Worm (Caenorhabditis elegans) whole organism, young adult: ENCODE results near the gene ugt-61.

Experiments used
- B0035.1 ChIP-seq: sonication (generic microtip); optimal IDR thresholded peaks from 2 replicates; lab custom pipeline; 2016; ENCODE audit warnings: missing genetic modification characterization, mild to moderate bottlenecking, missing compliant biosample characterization, missing genotype, missing genetic modification reagents
- B0261.1 ChIP-seq: sonication (generic microtip); optimal IDR thresholded peaks from 2 replicates; lab custom pipeline; 2016; ENCODE audit warnings: mild to moderate bottlenecking, missing genetic modification characterization, moderate library complexity, missing compliant biosample characterization
- D2030.7 ChIP-seq: fragments of 200-800 bp; sonication (Bioruptor generic); IDR thresholded peaks from 2 replicates; pipeline ENCODE4 v1.3.6; 2022; ENCODE audit warnings: missing genetic modification reagents, missing genetic modification characterization, missing compliant biosample characterization
- F10E7.11 ChIP-seq: sonication (generic microtip); optimal IDR thresholded peaks from 2 replicates; lab custom pipeline; 2017; ENCODE audit warnings: mild to moderate bottlenecking, missing genetic modification characterization, moderate library complexity, missing compliant biosample characterization
- K11D2.4 ChIP-seq: fragments of 200-800 bp; sonication (Bioruptor generic); IDR thresholded peaks from 2 replicates; pipeline ENCODE4 v1.3.6; 2022; ENCODE audit warnings: missing genetic modification reagents, missing genetic modification characterization, missing compliant biosample characterization
- T07F8.4 ChIP-seq: sonication (generic microtip); optimal IDR thresholded peaks from 2 replicates; lab custom pipeline; 2016; ENCODE audit warnings: mild to moderate bottlenecking, missing genetic modification characterization, moderate library complexity, missing compliant biosample characterization
- T26A5.8 ChIP-seq: sonication (generic microtip); optimal IDR thresholded peaks from 2 replicates; lab custom pipeline; 2016; ENCODE audit warnings: missing genetic modification characterization, missing compliant biosample characterization
- Y53G8AR.9 ChIP-seq: fragments of 200-800 bp; sonication (Bioruptor generic); conservative IDR thresholded peaks from 2 replicates; pipeline ENCODE4 v1.3.6; 2022; ENCODE audit warnings: missing genetic modification reagents, missing genetic modification characterization, missing compliant biosample characterization
- Y95B8A.8 ChIP-seq: fragments of 200-800 bp; sonication (Bioruptor generic); IDR thresholded peaks from 2 replicates; pipeline ENCODE4 v1.3.6; 2022; ENCODE audit warnings: missing genetic modification reagents, missing genetic modification characterization, missing compliant biosample characterization
- aptf-3 ChIP-seq: fragments of 200-800 bp; sonication (Bioruptor generic); IDR thresholded peaks from 2 replicates; pipeline ENCODE4 v1.3.6; 2022; ENCODE audit warnings: missing genetic modification characterization, missing compliant biosample characterization
- bed-2 ChIP-seq: fragments of 200-800 bp; sonication (Bioruptor generic); IDR thresholded peaks from 2 replicates; pipeline ENCODE4 v1.3.6; 2022; ENCODE audit warnings: missing genetic modification reagents, missing genetic modification characterization, missing compliant biosample characterization
- ccch-3 ChIP-seq: fragments of 200-800 bp; sonication (Bioruptor generic); optimal IDR thresholded peaks from 2 replicates; lab custom pipeline; 2018; ENCODE audit warnings: mild to moderate bottlenecking, missing genetic modification characterization, missing compliant biosample characterization
- cebp-1 ChIP-seq, 2 experiments: fragments of 200-800 bp in 1 of 2; sonication (Bioruptor generic) in 1 of 2; sonication (generic microtip) in 1 of 2; IDR thresholded peaks in 1 of 2; optimal IDR thresholded peaks in 1 of 2; 2 replicates each; pipeline versions ENCODE4 v1.3.6 to Lab custom; 2017 to 2022; ENCODE audit warnings: missing compliant biosample characterization in 2 of 2, missing genetic modification characterization in 2 of 2, mild to moderate bottlenecking in 1 of 2, missing genetic modification reagents in 1 of 2, moderate library complexity in 1 of 2
- ceh-40 ChIP-seq: fragments of 200-800 bp; sonication (Bioruptor generic); IDR thresholded peaks from 2 replicates; pipeline ENCODE4 v1.3.6; 2022; ENCODE audit warnings: missing genetic modification characterization, missing compliant biosample characterization
- ceh-58 ChIP-seq: fragments of 200-800 bp; sonication (Bioruptor generic); IDR thresholded peaks from 2 replicates; pipeline ENCODE4 v1.3.6; 2022; ENCODE audit warnings: missing genetic modification characterization, missing compliant biosample characterization
- ceh-91 ChIP-seq: fragments of 200-800 bp; sonication (Bioruptor generic); IDR thresholded peaks from 2 replicates; pipeline ENCODE4 v1.3.6; 2022; ENCODE audit warnings: missing genetic modification reagents, missing genetic modification characterization, missing compliant biosample characterization
- die-1 ChIP-seq: sonication (generic microtip); optimal IDR thresholded peaks from 2 replicates; lab custom pipeline; 2016; ENCODE audit warnings: missing genotype, mild to moderate bottlenecking, missing genetic modification characterization, missing compliant biosample characterization
- efl-1 ChIP-seq: fragments of 150-350 bp; optimal IDR thresholded peaks from 2 replicates; lab custom pipeline; 2014; ENCODE audit warnings: missing biosample characterization, missing genetic modification reagents, missing genetic modification characterization
- egl-18 ChIP-seq: fragments of 200-800 bp; sonication (Bioruptor generic); IDR thresholded peaks from 2 replicates; pipeline ENCODE4 v1.3.6; 2022; ENCODE audit warnings: missing genetic modification reagents, missing genetic modification characterization, missing compliant biosample characterization
- egl-44 ChIP-seq: fragments of 200-800 bp; sonication (Bioruptor generic); IDR thresholded peaks from 2 replicates; pipeline ENCODE4 v1.3.6; 2022; ENCODE audit warnings: missing genetic modification reagents, missing genetic modification characterization, missing compliant biosample characterization
- egrh-3 ChIP-seq: fragments of 200-800 bp; sonication (Bioruptor generic); IDR thresholded peaks from 2 replicates; pipeline ENCODE4 v1.3.6; 2022; ENCODE audit warnings: missing genetic modification reagents, missing genetic modification characterization, missing compliant biosample characterization
- hlh-12 ChIP-seq: sonication (generic microtip); optimal IDR thresholded peaks from 2 replicates; lab custom pipeline; 2016; ENCODE audit warnings: missing genetic modification characterization, missing compliant biosample characterization
- hmg-20 ChIP-seq: fragments of 200-800 bp; sonication (Bioruptor generic); IDR thresholded peaks from 2 replicates; pipeline ENCODE4 v1.3.6; 2022; ENCODE audit warnings: missing genetic modification reagents, missing genetic modification characterization, missing compliant biosample characterization
- hrde-1 ChIP-seq: sonication (generic microtip); optimal IDR thresholded peaks from 2 replicates; lab custom pipeline; 2016; ENCODE audit warnings: missing genetic modification characterization, mild to moderate bottlenecking, missing compliant biosample characterization, moderate library complexity, missing genotype, missing genetic modification reagents, borderline replicate concordance
- lag-1 ChIP-seq: fragments of 200-800 bp; sonication (Bioruptor generic); IDR thresholded peaks from 2 replicates; pipeline ENCODE4 v1.3.6; 2022; ENCODE audit warnings: missing genetic modification reagents, missing genetic modification characterization, missing compliant biosample characterization
- lir-1 ChIP-seq: fragments of 200-800 bp; sonication (Bioruptor generic); conservative IDR thresholded peaks from 2 replicates; pipeline ENCODE4 v1.3.6; 2022; ENCODE audit warnings: missing genetic modification reagents, missing genetic modification characterization, missing compliant biosample characterization
- lsl-1 ChIP-seq: fragments of 200-800 bp; sonication (Bioruptor generic); optimal IDR thresholded peaks from 2 replicates; lab custom pipeline; 2018; ENCODE audit warnings: mild to moderate bottlenecking, missing genetic modification characterization, moderate library complexity, missing compliant biosample characterization
- lsy-27 ChIP-seq: sonication (generic microtip); optimal IDR thresholded peaks from 2 replicates; lab custom pipeline; 2017; ENCODE audit warnings: missing genetic modification characterization, mild to moderate bottlenecking, missing compliant biosample characterization, antibody characterized with exemption, missing genotype, borderline replicate concordance; ENCODE audit not compliant: insufficient read depth
- mes-4 ChIP-seq: sonication (generic microtip); optimal IDR thresholded peaks from 2 replicates; lab custom pipeline; 2016; ENCODE audit warnings: missing genotype, missing genetic modification characterization, missing compliant biosample characterization
- nfyb-1 ChIP-seq: fragments of 200-800 bp; sonication (Bioruptor generic); IDR thresholded peaks from 2 replicates; pipeline ENCODE4 v1.3.6; 2022; ENCODE audit warnings: missing genetic modification reagents, missing genetic modification characterization, missing compliant biosample characterization
- nhr-90 ChIP-seq: sonication (generic microtip); optimal IDR thresholded peaks from 2 replicates; lab custom pipeline; 2016; ENCODE audit warnings: missing genotype, mild to moderate bottlenecking, missing genetic modification characterization, missing compliant biosample characterization
- pbrm-1 ChIP-seq: fragments of 200-800 bp; sonication (Bioruptor generic); IDR thresholded peaks from 2 replicates; pipeline ENCODE4 v1.3.6; 2022; ENCODE audit warnings: missing genetic modification reagents, missing genetic modification characterization, missing compliant biosample characterization
- pha-4 ChIP-seq: fragments of 150-350 bp; sonication (generic microtip); optimal IDR thresholded peaks from 2 replicates; lab custom pipeline; 2014; ENCODE audit warnings: missing biosample characterization, missing genetic modification reagents, missing genetic modification characterization
- rec-8 ChIP-seq, 2 experiments: sonication (generic microtip); optimal IDR thresholded peaks; 2 replicates each; lab custom pipeline; 2016; ENCODE audit warnings: mild to moderate bottlenecking in 2 of 2, missing genetic modification characterization in 2 of 2, missing genetic modification reagents in 2 of 2, missing genotype in 2 of 2, missing biosample characterization in 1 of 2, missing compliant biosample characterization in 1 of 2, moderate library complexity in 1 of 2
- repo-1 ChIP-seq: sonication (generic microtip); optimal IDR thresholded peaks from 2 replicates; lab custom pipeline; 2017; ENCODE audit warnings: mild to moderate bottlenecking, missing genetic modification characterization, missing compliant biosample characterization
- snpc-1.3 ChIP-seq: sonication (generic microtip); optimal IDR thresholded peaks from 2 replicates; lab custom pipeline; 2017; ENCODE audit warnings: missing genetic modification characterization, mild to moderate bottlenecking, missing compliant biosample characterization, antibody characterized with exemption, moderate library complexity, missing genotype, missing genetic modification reagents; ENCODE audit not compliant: insufficient read depth
- somi-1 ChIP-seq: fragments of 200-800 bp; sonication (Bioruptor generic); optimal IDR thresholded peaks from 2 replicates; lab custom pipeline; 2018; ENCODE audit warnings: mild to moderate bottlenecking, missing genetic modification characterization, missing compliant biosample characterization
- tbp1 ChIP-seq: fragments of 200-800 bp; sonication (Bioruptor generic); optimal IDR thresholded peaks from 2 replicates; lab custom pipeline; 2018; ENCODE audit warnings: mild to moderate bottlenecking, missing genetic modification characterization, missing compliant biosample characterization
- tlf-1 ChIP-seq: fragments of 200-800 bp; sonication (Bioruptor generic); optimal IDR thresholded peaks from 2 replicates; lab custom pipeline; 2018; ENCODE audit warnings: mild to moderate bottlenecking, missing genetic modification characterization, missing compliant biosample characterization
- zfh-2 ChIP-seq: fragments of 200-800 bp; sonication (Bioruptor generic); conservative IDR thresholded peaks from 2 replicates; pipeline ENCODE4 v1.3.6; 2022; ENCODE audit warnings: missing genetic modification reagents, missing genetic modification characterization, missing compliant biosample characterization
- zim-3 ChIP-seq: sonication (generic microtip); optimal IDR thresholded peaks from 2 replicates; lab custom pipeline; 2017; ENCODE audit warnings: mild to moderate bottlenecking, missing genetic modification characterization, moderate library complexity, missing compliant biosample characterization
- ztf-26 ChIP-seq: sonication (generic microtip); optimal IDR thresholded peaks from 2 replicates; lab custom pipeline; 2017; ENCODE audit warnings: missing genetic modification characterization, missing compliant biosample characterization
- ztf-28 ChIP-seq: fragments of 200-800 bp; sonication (Bioruptor generic); IDR thresholded peaks from 2 replicates; pipeline ENCODE4 v1.3.6; 2022; ENCODE audit warnings: missing genetic modification reagents, missing genetic modification characterization, missing compliant biosample characterization

The ugt-61 gene

DNA sequence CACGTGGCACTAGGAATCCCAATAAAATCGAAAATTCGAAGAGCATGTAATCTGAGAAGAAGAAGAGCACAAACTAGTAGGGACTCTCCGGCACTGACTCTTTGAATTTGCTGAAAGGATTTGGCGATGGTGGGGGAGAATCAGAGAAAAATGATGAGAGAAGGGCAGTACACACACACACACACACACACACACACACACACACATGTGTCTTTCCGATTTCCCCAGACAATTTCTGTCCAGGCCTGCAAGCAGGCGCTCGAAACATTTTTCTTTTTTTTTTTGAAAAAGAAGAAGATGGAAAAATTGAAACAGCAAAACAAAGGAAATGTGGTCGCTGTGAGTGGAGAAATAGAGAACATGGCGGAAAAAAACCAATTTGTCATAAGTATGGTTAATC, 12.1 kb upstream of the ugt-61 start, which contains the start of gene tig-2:
TSS of gene tig-2 (minus strand) at position 87 of the 400 bp plus-strand sequence.
- TF ChIP-seq B0035.1 (tag; lab: Kevin White, UChicago), result no peak
- peak; percentile 38 for TF ChIP-seq ztf-26 (tag; lab: Kevin White, UChicago)
- peak; percentile 52; the same call in 1 of the 2 replicates for TF ChIP-seq K11D2.4 (GFP tag; lab: Robert Waterston, UW)
- TF ChIP-seq nfyb-1 (GFP tag; lab: Robert Waterston, UW), result 0 out of 2 replicates have a peak, but pooled peaks have one; percentile 22
- peak; percentile 63 for TF ChIP-seq somi-1 (GFP tag; lab: Kevin White, UChicago)
- TF ChIP-seq cebp-1 (GFP tag; IDR thresholded peaks at IDR 0.05; lab: Robert Waterston, UW), result no peak
- TF ChIP-seq cebp-1 (tag; optimal IDR thresholded peaks at IDR 0.05; lab: Kevin White, UChicago), result peak; percentile 40
- no peak for TF ChIP-seq tlf-1 (GFP tag; lab: Kevin White, UChicago)

DNA sequence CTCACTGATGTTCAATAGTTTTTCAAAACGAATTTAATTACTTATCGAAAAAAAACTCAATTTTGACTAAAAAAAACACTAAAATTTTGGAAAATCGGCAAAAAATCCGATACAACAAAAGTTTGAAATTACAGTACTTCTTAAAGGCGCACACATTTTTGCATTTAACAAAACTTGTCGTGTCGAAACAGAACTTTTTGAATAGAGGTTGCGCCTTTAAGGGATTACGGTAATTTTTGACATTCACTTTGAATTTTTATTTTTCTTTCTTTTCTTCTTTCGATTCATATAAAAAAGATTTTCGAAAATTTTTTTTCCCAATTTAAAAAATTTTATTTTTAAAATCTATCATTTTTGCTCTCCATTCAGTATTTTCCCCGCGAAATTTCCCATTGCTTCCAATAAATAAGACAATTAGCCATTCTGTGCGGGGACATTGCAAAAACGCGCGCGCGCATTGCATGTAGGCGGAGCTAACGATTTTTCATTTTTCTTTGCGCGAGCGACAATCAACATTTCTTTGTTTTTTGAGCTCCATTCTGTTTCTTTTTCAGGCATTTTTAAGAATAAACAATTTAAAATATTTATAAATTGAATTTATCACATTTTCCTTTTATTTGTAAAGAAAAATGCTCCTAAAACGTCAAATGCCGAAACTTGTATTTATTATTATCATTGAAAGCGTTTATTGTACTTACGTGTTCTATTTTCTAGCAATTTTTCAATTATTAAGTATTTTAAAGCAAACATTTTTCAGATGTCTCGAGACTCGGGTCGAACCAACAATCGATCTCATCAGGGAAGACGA, 10.9 kb upstream of the ugt-61 start, which contains the start of gene F39G3.3:
TSS of gene F39G3.3 (plus strand) at position 758 of the 808 bp plus-strand sequence.
- TF ChIP-seq pha-4 (tag; lab: Kevin White, UChicago), result no peak
- TF ChIP-seq lsy-27 (tag; lab: Kevin White, UChicago), result no peak
- TF ChIP-seq T07F8.4 (tag; lab: Kevin White, UChicago), result no peak
- TF ChIP-seq B0261.1, result no peak
- TF ChIP-seq ztf-28 (GFP tag; lab: Robert Waterston, UW), result no peak
- no peak for TF ChIP-seq mes-4 (tag; lab: Kevin White, UChicago)
- no peak for TF ChIP-seq ccch-3 (GFP tag; lab: Kevin White, UChicago)
- TF ChIP-seq snpc-1.3 (tag; lab: Kevin White, UChicago), result peak; percentile 67
- no peak for TF ChIP-seq Y95B8A.8 (GFP tag; lab: Robert Waterston, UW)
- peak; percentile 79 for TF ChIP-seq hrde-1 (tag; lab: Kevin White, UChicago)
- peak; percentile 40; the same call in 1 of the 2 replicates for TF ChIP-seq lir-1
- TF ChIP-seq ceh-58, result no peak
- TF ChIP-seq egl-18, result no peak
- TF ChIP-seq bed-2, result no peak
- TF ChIP-seq lsl-1 (GFP tag; lab: Kevin White, UChicago), result peak; percentile 100
- TF ChIP-seq egl-44 (GFP tag; lab: Robert Waterston, UW), result no peak
- TF ChIP-seq zim-3 (tag; lab: Kevin White, UChicago), result no peak
- TF ChIP-seq hmg-20 (GFP tag; lab: Robert Waterston, UW), result no peak
- TF ChIP-seq nhr-90 (tag; lab: Kevin White, UChicago), result no peak
- TF ChIP-seq pbrm-1 (GFP tag; lab: Robert Waterston, UW), result peak; percentile 56; the same call in 1 of the 2 replicates
- no peak for TF ChIP-seq hlh-12 (tag; lab: Kevin White, UChicago)
- TF ChIP-seq lag-1 (GFP tag; lab: Robert Waterston, UW), result no peak
- no peak for TF ChIP-seq ceh-40
- no peak for TF ChIP-seq zfh-2 (GFP tag; lab: Robert Waterston, UW)
- no peak for TF ChIP-seq repo-1
- no peak for TF ChIP-seq rec-8 (tag; optimal IDR thresholded peaks at IDR 0.05; lab: Kevin White, UChicago)
- peak; percentile 82 for TF ChIP-seq D2030.7 (GFP tag; lab: Robert Waterston, UW)
- TF ChIP-seq tbp1 (GFP tag; lab: Kevin White, UChicago), result peak; percentile 48
- peak; percentile 30 for TF ChIP-seq die-1 (tag; lab: Kevin White, UChicago)
- no peak for TF ChIP-seq T26A5.8 (tag; lab: Kevin White, UChicago)
- no peak for TF ChIP-seq F10E7.11 (tag; lab: Kevin White, UChicago)
- no peak for TF ChIP-seq cebp-1 (GFP tag; IDR thresholded peaks at IDR 0.05; lab: Robert Waterston, UW)
- peak; percentile 62 for TF ChIP-seq cebp-1 (tag; optimal IDR thresholded peaks at IDR 0.05; lab: Kevin White, UChicago)
- TF ChIP-seq egrh-3 (GFP tag; lab: Robert Waterston, UW), result no peak
- peak; percentile 77 for TF ChIP-seq efl-1
- TF ChIP-seq ceh-91 (GFP tag; lab: Robert Waterston, UW), result peak; percentile 79
- TF ChIP-seq aptf-3 (GFP tag; lab: Robert Waterston, UW), result no peak
- no peak for TF ChIP-seq Y53G8AR.9 (GFP tag; lab: Robert Waterston, UW)
